Worm (Caenorhabditis elegans) whole organism, L1 larva: Measurements from ENCODE around the gene ilys-4.

Source experiments
- alr-1 ChIP-seq: fragments of 200-800 bp; sonication (Bioruptor generic); optimal IDR thresholded peaks from 2 replicates; lab custom pipeline; 2018; ENCODE audit warnings: borderline replicate concordance, mild to moderate bottlenecking, missing genetic modification characterization, missing compliant biosample characterization
- ceh-88 ChIP-seq: fragments of 200-800 bp; sonication (Bioruptor generic); IDR thresholded peaks from 2 replicates; pipeline ENCODE4 v1.3.6; 2022; ENCODE audit warnings: missing genetic modification characterization, missing compliant biosample characterization
- hpl-2 ChIP-seq: fragments of 150-350 bp; optimal IDR thresholded peaks from 2 replicates; lab custom pipeline; 2014; ENCODE audit warnings: missing biosample characterization, missing genetic modification reagents, missing genetic modification characterization
- lin-39 ChIP-seq: fragments of 150-350 bp; optimal IDR thresholded peaks from 2 replicates; lab custom pipeline; 2014; ENCODE audit warnings: missing biosample characterization, missing genetic modification reagents, missing genetic modification characterization
- lir-3 ChIP-seq: sonication (generic microtip); optimal IDR thresholded peaks from 2 replicates; lab custom pipeline; 2016; ENCODE audit warnings: mild to moderate bottlenecking, missing genetic modification characterization, moderate library complexity, missing compliant biosample characterization; ENCODE audit not compliant: poor library complexity
- nhr-11 ChIP-seq: fragments of 150-350 bp; optimal IDR thresholded peaks from 2 replicates; lab custom pipeline; 2014; ENCODE audit warnings: missing biosample characterization, missing genetic modification characterization
- nhr-71 ChIP-seq: sonication (generic microtip); optimal IDR thresholded peaks from 2 replicates; lab custom pipeline; 2016; ENCODE audit warnings: mild to moderate bottlenecking, missing genetic modification characterization, moderate library complexity, missing compliant biosample characterization
- nhr-76 ChIP-seq: sonication (generic microtip); optimal IDR thresholded peaks from 2 replicates; lab custom pipeline; 2017; ENCODE audit warnings: missing biosample characterization, missing genetic modification characterization
- nhr-77 ChIP-seq: fragments of 150-350 bp; optimal IDR thresholded peaks from 2 replicates; lab custom pipeline; 2014; ENCODE audit warnings: missing biosample characterization, missing genetic modification characterization
- xbp-1 ChIP-seq: sonication (generic microtip); optimal IDR thresholded peaks from 2 replicates; lab custom pipeline; 2016; ENCODE audit warnings: missing genetic modification characterization, missing compliant biosample characterization
- ztf-11 ChIP-seq, 2 experiments: sonication (generic microtip); optimal IDR thresholded peaks; 2 replicates each; lab custom pipeline; 2016 to 2017; ENCODE audit warnings: missing genetic modification characterization in 2 of 2, missing biosample characterization in 1 of 2, missing compliant biosample characterization in 1 of 2

DNA sequence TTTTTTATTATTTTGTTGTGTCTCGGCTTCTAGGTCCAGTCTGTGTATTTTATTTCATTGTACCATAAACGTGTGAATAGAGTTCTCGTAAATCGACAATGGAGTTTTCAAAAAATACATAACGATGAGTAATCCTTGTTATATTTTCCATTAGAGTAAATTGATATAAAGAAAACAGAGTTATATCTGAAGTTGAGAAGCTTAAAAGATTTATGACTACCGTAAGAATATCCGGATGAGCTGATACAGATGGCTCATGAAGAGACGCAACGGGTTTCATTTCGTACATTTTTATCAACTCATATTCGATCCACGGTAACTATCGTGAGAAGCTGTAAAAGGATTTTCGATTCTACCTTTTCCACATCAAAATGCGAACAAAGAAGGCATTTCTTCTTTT, 30.5 kb upstream of the ilys-4 start, which contains the start of gene gcy-8:
- TF ChIP-seq nhr-71 (tag; lab: Kevin White, UChicago) (no peak), hpl-2 (GFP tag; lab: Kevin White, UChicago) (no peak), xbp-1 (tag; lab: Kevin White, UChicago) (no peak), nhr-11 (tag; lab: Kevin White, UChicago) (no peak), ztf-11 (tag; optimal IDR thresholded peaks at IDR 0.05; lab: Kevin White, UChicago) (no peak), alr-1 (tag; lab: Kevin White, UChicago) (no peak), nhr-76 (no peak), lir-3 (tag; lab: Kevin White, UChicago) (no peak), lin-39 (no peak), ceh-88 (GFP tag; lab: Robert Waterston, UW) (no peak), nhr-77 (tag; lab: Kevin White, UChicago) (no peak)
